Worm (Caenorhabditis elegans) whole organism, young adult: ENCODE results near the gene C41C4.9.

ENCODE experiments used
- B0336.3 ChIP-seq: fragments of 200-800 bp; sonication (Bioruptor generic); IDR thresholded peaks from 2 replicates; pipeline ENCODE4 v1.3.6; 2022; ENCODE audit warnings: missing genetic modification characterization, missing compliant biosample characterization
- C17E4.6 ChIP-seq: fragments of 200-800 bp; sonication (Bioruptor generic); IDR thresholded peaks from 2 replicates; pipeline ENCODE4 v1.3.6; 2022; ENCODE audit warnings: missing genetic modification reagents, missing genetic modification characterization, missing compliant biosample characterization
- D2030.7 ChIP-seq: fragments of 200-800 bp; sonication (Bioruptor generic); IDR thresholded peaks from 2 replicates; pipeline ENCODE4 v1.3.6; 2022; ENCODE audit warnings: missing genetic modification reagents, missing genetic modification characterization, missing compliant biosample characterization
- F23B12.7 ChIP-seq: sonication (generic microtip); optimal IDR thresholded peaks from 2 replicates; lab custom pipeline; 2017; ENCODE audit warnings: missing genetic modification characterization, mild to moderate bottlenecking, missing compliant biosample characterization, antibody characterized with exemption, moderate library complexity; ENCODE audit not compliant: insufficient read depth
- F39B2.1 ChIP-seq: fragments of 200-800 bp; sonication (Bioruptor generic); IDR thresholded peaks from 2 replicates; pipeline ENCODE4 v1.3.6; 2022; ENCODE audit warnings: missing genetic modification reagents, missing genetic modification characterization, missing compliant biosample characterization
- F49E8.2 ChIP-seq: sonication (generic microtip); optimal IDR thresholded peaks from 3 replicates; lab custom pipeline; 2017; ENCODE audit warnings: missing genetic modification characterization, mild to moderate bottlenecking, missing compliant biosample characterization, antibody characterized with exemption, moderate library complexity; ENCODE audit not compliant: insufficient read depth
- F55B11.4 ChIP-seq: sonication (generic microtip); optimal IDR thresholded peaks from 2 replicates; lab custom pipeline; 2016; ENCODE audit warnings: missing compliant biosample characterization, missing genetic modification characterization, borderline replicate concordance; ENCODE audit not compliant: insufficient read depth
- F57C9.4 ChIP-seq: sonication (generic microtip); optimal IDR thresholded peaks from 2 replicates; lab custom pipeline; 2017; ENCODE audit warnings: mild to moderate bottlenecking, missing genetic modification characterization, missing compliant biosample characterization
- Y53F4B.3 ChIP-seq: fragments of 200-800 bp; sonication (Bioruptor generic); IDR thresholded peaks from 2 replicates; pipeline ENCODE4 v1.3.6; 2022; ENCODE audit warnings: missing genetic modification reagents, missing genetic modification characterization, missing compliant biosample characterization
- Y56A3A.18 ChIP-seq: fragments of 200-800 bp; sonication (Bioruptor generic); IDR thresholded peaks from 2 replicates; pipeline ENCODE4 v1.3.6; 2022; ENCODE audit warnings: missing genetic modification reagents, missing genetic modification characterization, missing compliant biosample characterization
- Y67H2A.10 ChIP-seq: fragments of 200-800 bp; sonication (Bioruptor generic); conservative IDR thresholded peaks from 2 replicates; pipeline ENCODE4 v1.3.6; 2022; ENCODE audit warnings: missing genetic modification reagents, missing genetic modification characterization, missing compliant biosample characterization
- ama-1 ChIP-seq, 3 experiments: fragments of 150-350 bp in 1 of 3; sonication (generic microtip) in 2 of 3; optimal IDR thresholded peaks; 2 replicates each; lab custom pipeline; 2014 to 2018; ENCODE audit warnings: missing biosample characterization in 2 of 3, missing genetic modification characterization in 2 of 3, missing genetic modification reagents in 2 of 3
- aptf-3 ChIP-seq: fragments of 200-800 bp; sonication (Bioruptor generic); IDR thresholded peaks from 2 replicates; pipeline ENCODE4 v1.3.6; 2022; ENCODE audit warnings: missing genetic modification characterization, missing compliant biosample characterization
- attf-5 ChIP-seq: fragments of 200-800 bp; sonication (Bioruptor generic); optimal IDR thresholded peaks from 2 replicates; lab custom pipeline; 2018; ENCODE audit warnings: mild to moderate bottlenecking, missing genetic modification characterization, missing compliant biosample characterization
- ceh-58 ChIP-seq: fragments of 200-800 bp; sonication (Bioruptor generic); IDR thresholded peaks from 2 replicates; pipeline ENCODE4 v1.3.6; 2022; ENCODE audit warnings: missing genetic modification characterization, missing compliant biosample characterization
- ceh-79 ChIP-seq: sonication (generic microtip); optimal IDR thresholded peaks from 2 replicates; lab custom pipeline; 2017; ENCODE audit warnings: mild to moderate bottlenecking, missing genetic modification characterization, missing compliant biosample characterization
- dpl-1 ChIP-seq: fragments of 150-350 bp; optimal IDR thresholded peaks from 2 replicates; lab custom pipeline; 2014; ENCODE audit warnings: missing biosample characterization, missing genetic modification reagents, missing genetic modification characterization
- efl-1 ChIP-seq: fragments of 150-350 bp; optimal IDR thresholded peaks from 2 replicates; lab custom pipeline; 2014; ENCODE audit warnings: missing biosample characterization, missing genetic modification reagents, missing genetic modification characterization
- egl-44 ChIP-seq: fragments of 200-800 bp; sonication (Bioruptor generic); IDR thresholded peaks from 2 replicates; pipeline ENCODE4 v1.3.6; 2022; ENCODE audit warnings: missing genetic modification reagents, missing genetic modification characterization, missing compliant biosample characterization
- gei-17 ChIP-seq: fragments of 200-800 bp; sonication (Bioruptor generic); optimal IDR thresholded peaks from 2 replicates; lab custom pipeline; 2018; ENCODE audit warnings: mild to moderate bottlenecking, missing genetic modification characterization, missing compliant biosample characterization
- hlh-12 ChIP-seq: sonication (generic microtip); optimal IDR thresholded peaks from 2 replicates; lab custom pipeline; 2016; ENCODE audit warnings: missing genetic modification characterization, missing compliant biosample characterization
- hrde-1 ChIP-seq: sonication (generic microtip); optimal IDR thresholded peaks from 2 replicates; lab custom pipeline; 2016; ENCODE audit warnings: missing genetic modification characterization, mild to moderate bottlenecking, missing compliant biosample characterization, moderate library complexity, missing genotype, missing genetic modification reagents, borderline replicate concordance
- hsf-1 ChIP-seq: fragments of 200-800 bp; sonication (Bioruptor generic); IDR thresholded peaks from 2 replicates; pipeline ENCODE4 v1.3.6; 2022; ENCODE audit warnings: missing genetic modification reagents, missing genetic modification characterization, missing compliant biosample characterization
- lin-35 ChIP-seq, 3 experiments: fragments of 150-350 bp in 2 of 3; sonication (generic microtip) in 1 of 3; optimal IDR thresholded peaks; 2 replicates each; lab custom pipeline; 2014 to 2018; ENCODE audit warnings: missing biosample characterization in 3 of 3, missing genetic modification characterization in 3 of 3, missing genetic modification reagents in 3 of 3
- lin-40 ChIP-seq: sonication (generic microtip); optimal IDR thresholded peaks from 2 replicates; lab custom pipeline; 2016; ENCODE audit warnings: missing genetic modification characterization, mild to moderate bottlenecking, missing compliant biosample characterization, missing genotype, missing genetic modification reagents
- madf-10 ChIP-seq: sonication (generic microtip); optimal IDR thresholded peaks from 2 replicates; lab custom pipeline; 2016; ENCODE audit warnings: mild to moderate bottlenecking, missing genetic modification characterization, missing compliant biosample characterization
- madf-6 ChIP-seq: fragments of 200-800 bp; sonication (Bioruptor generic); IDR thresholded peaks from 2 replicates; pipeline ENCODE4 v1.3.6; 2022; ENCODE audit warnings: missing genetic modification reagents, missing genetic modification characterization, missing compliant biosample characterization
- mes-4 ChIP-seq: sonication (generic microtip); optimal IDR thresholded peaks from 2 replicates; lab custom pipeline; 2016; ENCODE audit warnings: missing genotype, missing genetic modification characterization, missing compliant biosample characterization
- nfya-1 ChIP-seq: sonication (generic microtip); optimal IDR thresholded peaks from 2 replicates; lab custom pipeline; 2017; ENCODE audit warnings: antibody characterized with exemption, missing compliant biosample characterization, missing genetic modification characterization, borderline replicate concordance; ENCODE audit not compliant: insufficient read depth
- nfyb-1 ChIP-seq: fragments of 200-800 bp; sonication (Bioruptor generic); IDR thresholded peaks from 2 replicates; pipeline ENCODE4 v1.3.6; 2022; ENCODE audit warnings: missing genetic modification reagents, missing genetic modification characterization, missing compliant biosample characterization
- nhr-179 ChIP-seq: sonication (generic microtip); optimal IDR thresholded peaks from 2 replicates; lab custom pipeline; 2016; ENCODE audit warnings: mild to moderate bottlenecking, missing genetic modification characterization, missing compliant biosample characterization
- nhr-90 ChIP-seq: sonication (generic microtip); optimal IDR thresholded peaks from 2 replicates; lab custom pipeline; 2016; ENCODE audit warnings: missing genotype, mild to moderate bottlenecking, missing genetic modification characterization, missing compliant biosample characterization
- pbrm-1 ChIP-seq: fragments of 200-800 bp; sonication (Bioruptor generic); IDR thresholded peaks from 2 replicates; pipeline ENCODE4 v1.3.6; 2022; ENCODE audit warnings: missing genetic modification reagents, missing genetic modification characterization, missing compliant biosample characterization
- rec-8 ChIP-seq, 2 experiments: sonication (generic microtip); optimal IDR thresholded peaks; 2 replicates each; lab custom pipeline; 2016; ENCODE audit warnings: mild to moderate bottlenecking in 2 of 2, missing genetic modification characterization in 2 of 2, missing genetic modification reagents in 2 of 2, missing genotype in 2 of 2, missing biosample characterization in 1 of 2, missing compliant biosample characterization in 1 of 2, moderate library complexity in 1 of 2
- snpc-4 ChIP-seq, 5 experiments: fragments of 150-350 bp in 1 of 5; sonication (generic microtip) in 4 of 5; optimal IDR thresholded peaks; 2 replicates each; lab custom pipeline; 2014 to 2018; ENCODE audit warnings: missing genetic modification characterization in 5 of 5, missing biosample characterization in 3 of 5, antibody characterized with exemption in 2 of 5, mild to moderate bottlenecking in 2 of 5, missing compliant biosample characterization in 2 of 5, missing genotype in 2 of 5, moderate library complexity in 2 of 5, missing genetic modification reagents in 1 of 5
- somi-1 ChIP-seq: fragments of 200-800 bp; sonication (Bioruptor generic); optimal IDR thresholded peaks from 2 replicates; lab custom pipeline; 2018; ENCODE audit warnings: mild to moderate bottlenecking, missing genetic modification characterization, missing compliant biosample characterization
- sptf-2 ChIP-seq: fragments of 200-800 bp; sonication (Bioruptor generic); optimal IDR thresholded peaks from 2 replicates; lab custom pipeline; 2018; ENCODE audit warnings: mild to moderate bottlenecking, missing genetic modification characterization, missing compliant biosample characterization
- unc-130 ChIP-seq: sonication (generic microtip); optimal IDR thresholded peaks from 2 replicates; lab custom pipeline; 2016; ENCODE audit warnings: missing genetic modification reagents, missing genetic modification characterization, missing compliant biosample characterization
- unc-62 ChIP-seq: fragments of 150-350 bp; optimal IDR thresholded peaks from 2 replicates; lab custom pipeline; 2014; ENCODE audit warnings: missing biosample characterization, missing genetic modification reagents, missing genetic modification characterization
- xnd-1 ChIP-seq: sonication (generic microtip); optimal IDR thresholded peaks from 2 replicates; lab custom pipeline; 2016; ENCODE audit warnings: missing genotype, missing genetic modification reagents, missing genetic modification characterization, missing compliant biosample characterization
- ztf-18 ChIP-seq: sonication (generic microtip); optimal IDR thresholded peaks from 2 replicates; lab custom pipeline; 2016; ENCODE audit warnings: missing genotype, mild to moderate bottlenecking, missing genetic modification characterization, missing compliant biosample characterization
- ztf-22 ChIP-seq: fragments of 200-800 bp; sonication (Bioruptor generic); optimal IDR thresholded peaks from 2 replicates; lab custom pipeline; 2018; ENCODE audit warnings: mild to moderate bottlenecking, missing genetic modification characterization, moderate library complexity, missing compliant biosample characterization
- ztf-3 ChIP-seq: fragments of 200-800 bp; sonication (Bioruptor generic); optimal IDR thresholded peaks from 2 replicates; lab custom pipeline; 2018; ENCODE audit warnings: mild to moderate bottlenecking, missing genetic modification characterization, missing compliant biosample characterization
- ztf-6 ChIP-seq: fragments of 200-800 bp; sonication (Bioruptor generic); IDR thresholded peaks from 2 replicates; pipeline ENCODE4 v1.3.6; 2022; ENCODE audit warnings: missing genetic modification reagents, missing genetic modification characterization, missing compliant biosample characterization

C41C4.9 gene

DNA sequence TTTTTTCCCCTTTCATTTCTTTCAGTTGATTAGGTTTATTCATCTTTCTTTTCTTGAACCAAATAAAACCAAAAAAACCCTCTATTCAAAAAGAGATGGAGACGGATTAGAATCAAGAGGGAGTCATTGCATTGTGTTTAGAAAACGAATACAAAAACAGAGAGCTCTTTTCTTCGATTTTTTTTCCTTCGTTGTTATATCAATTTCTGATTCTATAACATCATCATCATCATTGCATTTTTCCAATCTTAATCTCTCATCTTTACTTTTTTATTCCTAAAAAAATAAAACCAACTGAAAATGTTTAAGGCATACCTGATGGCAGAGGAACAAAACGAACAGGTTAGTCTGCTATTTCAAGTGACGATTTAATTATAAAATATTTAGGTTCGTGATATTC lies 48.7 kb upstream of the C41C4.9 start, which contains the start of gene T05H10.8:
T05H10.8 (plus strand) TSS at position 301 of the 400 bp plus-strand sequence.
- TF ChIP-seq nhr-179 (tag; lab: Kevin White, UChicago) (no peak), ztf-3 (GFP tag; lab: Kevin White, UChicago) (no peak), F23B12.7 (tag; lab: Kevin White, UChicago) (no peak), F39B2.1 (no peak), F55B11.4 (tag; lab: Kevin White, UChicago) (no peak), F57C9.4 (tag; lab: Kevin White, UChicago) (no peak), unc-62 (no peak), hlh-12 (no peak), madf-6 (GFP tag; lab: Robert Waterston, UW) (no peak), egl-44 (GFP tag; lab: Robert Waterston, UW) (no peak), nfyb-1 (GFP tag; lab: Robert Waterston, UW) (no peak), Y53F4B.3 (no peak)

DNA sequence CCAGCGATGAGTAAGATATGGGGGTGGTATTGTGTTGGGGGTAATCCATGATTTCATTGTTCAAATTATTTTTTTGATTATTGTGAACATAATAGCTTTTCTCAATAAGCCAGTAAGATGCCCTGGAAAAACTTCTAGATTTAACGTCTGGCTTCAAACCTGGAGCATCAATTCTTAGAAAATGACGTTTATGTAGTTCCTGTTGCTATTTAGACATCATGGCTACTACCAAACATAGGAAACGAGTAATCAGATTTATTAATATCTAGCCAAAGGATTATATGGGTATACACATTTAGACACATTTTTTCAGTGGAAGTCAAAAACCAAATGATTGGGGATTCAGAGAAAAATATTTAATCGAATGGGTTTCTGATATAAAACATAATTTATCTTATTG lies 47.9 kb upstream of the C41C4.9 start:
- no peak for TF ChIP-seq Y53F4B.3
- TF ChIP-seq F23B12.7 (tag; lab: Kevin White, UChicago), result no peak
- TF ChIP-seq B0336.3 (GFP tag; lab: Robert Waterston, UW), result no peak
- no peak for TF ChIP-seq C17E4.6
- no peak for TF ChIP-seq dpl-1 (GFP tag; lab: Kevin White, UChicago)
- no peak for TF ChIP-seq gei-17
- TF ChIP-seq madf-10, result no peak
- TF ChIP-seq ceh-58 (GFP tag; lab: Robert Waterston, UW), result no peak
- no peak for TF ChIP-seq rec-8 (tag; optimal IDR thresholded peaks at IDR 0.05; lab: Kevin White, UChicago)
- TF ChIP-seq somi-1 (GFP tag; lab: Kevin White, UChicago), result no peak
- no peak for TF ChIP-seq ama-1 (optimal IDR thresholded peaks at IDR 0.05; lab: Kevin White, UChicago)
- no peak for TF ChIP-seq ama-1 (GFP tag; optimal IDR thresholded peaks at IDR 0.05; lab: Kevin White, UChicago)
- TF ChIP-seq efl-1 (GFP tag; lab: Kevin White, UChicago), result no peak
- no peak for TF ChIP-seq ztf-18 (tag; lab: Kevin White, UChicago)
- TF ChIP-seq ceh-79 (tag; lab: Kevin White, UChicago), result no peak
- no peak for TF ChIP-seq nfya-1
- TF ChIP-seq pbrm-1 (GFP tag; lab: Robert Waterston, UW), result no peak
- no peak for TF ChIP-seq F39B2.1
- no peak for TF ChIP-seq unc-130 (GFP tag; lab: Kevin White, UChicago)

DNA sequence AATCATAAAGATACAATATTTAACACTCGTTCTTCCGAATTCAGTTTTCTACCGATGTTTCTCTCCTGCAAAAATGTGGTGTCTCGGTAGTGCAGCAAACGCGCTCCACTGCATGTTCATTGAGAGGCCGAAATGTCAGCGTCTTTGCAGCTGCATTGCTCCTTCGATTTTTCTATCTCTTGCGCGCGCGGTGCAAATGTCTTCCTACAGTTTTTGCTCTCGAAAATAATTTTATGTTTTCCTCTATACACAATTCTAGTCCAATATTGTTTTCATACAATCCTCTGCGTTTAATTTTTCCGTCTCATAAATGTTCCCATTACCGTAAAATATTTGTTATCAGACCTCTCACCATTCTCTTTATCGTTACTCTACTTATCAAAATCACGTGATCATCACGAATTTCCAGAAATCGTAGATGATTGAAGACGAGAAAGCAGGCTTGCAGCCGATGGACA lies 45.1 kb upstream of the C41C4.9 start, which contains the start of gene ufd-2:
ufd-2 (plus strand) TSS at position 408 of the 458 bp plus-strand sequence.
- no peak for TF ChIP-seq Y56A3A.18
- TF ChIP-seq hrde-1, result no peak
- TF ChIP-seq lin-40 (tag; lab: Kevin White, UChicago), result peak; percentile 44
- peak; percentile 84 for TF ChIP-seq efl-1 (GFP tag; lab: Kevin White, UChicago)
- no peak for TF ChIP-seq sptf-2 (GFP tag; lab: Kevin White, UChicago)
- peak; percentile 77 for TF ChIP-seq D2030.7 (GFP tag; lab: Robert Waterston, UW)
- TF ChIP-seq Y67H2A.10 (GFP tag; lab: Robert Waterston, UW), result no peak
- TF ChIP-seq ztf-22, result no peak
- no peak for TF ChIP-seq nfya-1
- TF ChIP-seq F49E8.2 (tag; lab: Kevin White, UChicago), result no peak
- peak; percentile 82 for TF ChIP-seq attf-5 (GFP tag; lab: Kevin White, UChicago)
- peak in 1 of 3 experiments; percentile 31 for TF ChIP-seq lin-35 (GFP tag; optimal IDR thresholded peaks at IDR 0.05; lab: Kevin White, UChicago)
- no peak for TF ChIP-seq mes-4
- TF ChIP-seq ztf-6 (GFP tag; lab: Robert Waterston, UW), result no peak
- TF ChIP-seq dpl-1 (GFP tag; lab: Kevin White, UChicago), result peak; percentile 48
- no peak for TF ChIP-seq nhr-90 (tag; lab: Kevin White, UChicago)
- no peak for TF ChIP-seq aptf-3 (GFP tag; lab: Robert Waterston, UW)
- no peak for TF ChIP-seq snpc-4 (GFP tag; optimal IDR thresholded peaks at IDR 0.05; lab: Kevin White, UChicago)
- TF ChIP-seq snpc-4 (tag; optimal IDR thresholded peaks at IDR 0.05; lab: Kevin White, UChicago), result peak in 2 of 4 experiments; percentile 22 to 25
- 0 out of 2 replicates have a peak, but pooled peaks have one; percentile 28 for TF ChIP-seq hsf-1 (GFP tag; lab: Robert Waterston, UW)
- peak; percentile 22 for TF ChIP-seq xnd-1 (tag; lab: Kevin White, UChicago)
